Worm (Caenorhabditis elegans) whole organism, L1 larva: ENCODE results near the gene C54E4.12.

ENCODE experiments used
- C04F5.9 ChIP-seq: sonication (generic microtip); optimal IDR thresholded peaks from 2 replicates; lab custom pipeline; 2016; ENCODE audit warnings: missing genetic modification characterization, missing compliant biosample characterization
- C16A3.4 ChIP-seq: fragments of 150-350 bp; optimal IDR thresholded peaks from 2 replicates; lab custom pipeline; 2014; ENCODE audit warnings: missing biosample characterization, missing genetic modification characterization
- C34B4.2 ChIP-seq: sonication (generic microtip); optimal IDR thresholded peaks from 2 replicates; lab custom pipeline; 2017; ENCODE audit warnings: mild to moderate bottlenecking, missing genetic modification characterization, missing compliant biosample characterization
- Y116A8C.19 ChIP-seq: sonication (generic microtip); optimal IDR thresholded peaks from 2 replicates; lab custom pipeline; 2016; ENCODE audit warnings: missing compliant biosample characterization, missing genetic modification characterization, borderline replicate concordance
- aha-1 ChIP-seq: fragments of 150-350 bp; optimal IDR thresholded peaks from 2 replicates; lab custom pipeline; 2014; ENCODE audit warnings: missing biosample characterization, missing genetic modification characterization
- alr-1 ChIP-seq: fragments of 200-800 bp; sonication (Bioruptor generic); optimal IDR thresholded peaks from 2 replicates; lab custom pipeline; 2018; ENCODE audit warnings: borderline replicate concordance, mild to moderate bottlenecking, missing genetic modification characterization, missing compliant biosample characterization
- aly-2 ChIP-seq: fragments of 150-350 bp; optimal IDR thresholded peaks from 2 replicates; lab custom pipeline; 2014; ENCODE audit warnings: missing biosample characterization, missing genetic modification characterization
- ama-1 ChIP-seq: fragments of 150-350 bp; optimal IDR thresholded peaks from 2 replicates; lab custom pipeline; 2014
- blmp-1 ChIP-seq: fragments of 150-350 bp; optimal IDR thresholded peaks from 2 replicates; lab custom pipeline; 2014; ENCODE audit warnings: missing biosample characterization, missing genetic modification characterization
- ceh-63 ChIP-seq: fragments of 200-800 bp; sonication (Bioruptor generic); optimal IDR thresholded peaks from 2 replicates; lab custom pipeline; 2018; ENCODE audit warnings: mild to moderate bottlenecking, missing genetic modification characterization, missing compliant biosample characterization
- ceh-8 ChIP-seq: fragments of 200-800 bp; sonication (Bioruptor generic); optimal IDR thresholded peaks from 2 replicates; lab custom pipeline; 2018; ENCODE audit warnings: mild to moderate bottlenecking, missing genetic modification characterization, moderate library complexity, missing compliant biosample characterization
- ceh-82 ChIP-seq, 3 experiments: fragments of 150-350 bp in 1 of 3; sonication (generic microtip) in 2 of 3; optimal IDR thresholded peaks; 2 replicates each; lab custom pipeline; 2014 to 2017; ENCODE audit warnings: missing biosample characterization in 3 of 3, missing genetic modification characterization in 3 of 3
- ceh-88 ChIP-seq: fragments of 200-800 bp; sonication (Bioruptor generic); IDR thresholded peaks from 2 replicates; pipeline ENCODE4 v1.3.6; 2022; ENCODE audit warnings: missing genetic modification characterization, missing compliant biosample characterization
- ceh-90 ChIP-seq: sonication (generic microtip); optimal IDR thresholded peaks from 2 replicates; lab custom pipeline; 2016; ENCODE audit warnings: missing genetic modification characterization, missing compliant biosample characterization
- dpl-1 ChIP-seq, 3 experiments: fragments of 150-350 bp in 2 of 3; sonication (generic microtip) in 1 of 3; optimal IDR thresholded peaks; 2 replicates each; lab custom pipeline; 2014 to 2017; ENCODE audit warnings: missing biosample characterization in 3 of 3, missing genetic modification characterization in 3 of 3, missing genetic modification reagents in 3 of 3
- efl-1 ChIP-seq, 4 experiments: fragments of 150-350 bp; optimal IDR thresholded peaks in 3 of 4; peaks in 1 of 4; 1 replicate in 1 of 4; 2 replicates in 3 of 4; lab custom pipeline; 2014; ENCODE audit warnings: missing biosample characterization in 2 of 4, missing genetic modification characterization in 2 of 4, missing genetic modification reagents in 2 of 4
- efl-3 ChIP-seq: fragments of 200-800 bp; sonication (Bioruptor generic); optimal IDR thresholded peaks from 2 replicates; lab custom pipeline; 2018; ENCODE audit warnings: mild to moderate bottlenecking, missing genetic modification characterization, missing compliant biosample characterization
- elt-2 ChIP-seq: sonication (generic microtip); optimal IDR thresholded peaks from 2 replicates; lab custom pipeline; 2016; ENCODE audit warnings: missing genetic modification characterization, mild to moderate bottlenecking, inconsistent platforms, missing compliant biosample characterization, missing genetic modification reagents
- elt-3 ChIP-seq, 6 experiments: fragments of 150-350 bp in 1 of 6; sonication (generic microtip); optimal IDR thresholded peaks; 2 replicates each; lab custom pipeline; 2017 to 2018; ENCODE audit warnings: missing biosample characterization in 6 of 6, missing genetic modification characterization in 6 of 6, inconsistent platforms in 1 of 6
- ets-5 ChIP-seq: fragments of 200-800 bp; sonication (Bioruptor generic); IDR thresholded peaks from 2 replicates; pipeline ENCODE4 v1.3.6; 2022; ENCODE audit warnings: missing genetic modification characterization, missing compliant biosample characterization
- fkh-10 ChIP-seq: sonication (generic microtip); optimal IDR thresholded peaks from 2 replicates; lab custom pipeline; 2017; ENCODE audit warnings: missing biosample characterization, missing genetic modification reagents, missing genetic modification characterization
- fkh-8 ChIP-seq: sonication (generic microtip); optimal IDR thresholded peaks from 2 replicates; lab custom pipeline; 2016; ENCODE audit warnings: mild to moderate bottlenecking, missing genetic modification characterization, missing compliant biosample characterization
- fos-1 ChIP-seq: fragments of 150-350 bp; optimal IDR thresholded peaks from 2 replicates; lab custom pipeline; 2014; ENCODE audit warnings: missing biosample characterization, missing genetic modification characterization
- hlh-4 ChIP-seq: sonication (generic microtip); optimal IDR thresholded peaks from 2 replicates; lab custom pipeline; 2016; ENCODE audit warnings: mild to moderate bottlenecking, missing genetic modification characterization, missing compliant biosample characterization
- hpl-2 ChIP-seq: fragments of 150-350 bp; optimal IDR thresholded peaks from 2 replicates; lab custom pipeline; 2014; ENCODE audit warnings: missing biosample characterization, missing genetic modification reagents, missing genetic modification characterization
- lin-14 ChIP-seq: fragments of 200-800 bp; sonication (Bioruptor generic); optimal IDR thresholded peaks from 2 replicates; lab custom pipeline; 2018; ENCODE audit warnings: mild to moderate bottlenecking, missing genetic modification characterization, moderate library complexity, missing compliant biosample characterization
- lin-15B ChIP-seq: fragments of 150-350 bp; sonication (generic microtip); optimal IDR thresholded peaks from 3 replicates; lab custom pipeline; 2014; ENCODE audit warnings: missing biosample characterization, missing genetic modification characterization
- lin-35 ChIP-seq, 2 experiments: fragments of 150-350 bp; optimal IDR thresholded peaks; 2 replicates each; lab custom pipeline; 2014; ENCODE audit warnings: missing biosample characterization in 2 of 2, missing genetic modification characterization in 2 of 2, missing genetic modification reagents in 2 of 2
- lin-39 ChIP-seq: fragments of 150-350 bp; optimal IDR thresholded peaks from 2 replicates; lab custom pipeline; 2014; ENCODE audit warnings: missing biosample characterization, missing genetic modification reagents, missing genetic modification characterization
- lir-3 ChIP-seq: sonication (generic microtip); optimal IDR thresholded peaks from 2 replicates; lab custom pipeline; 2016; ENCODE audit warnings: mild to moderate bottlenecking, missing genetic modification characterization, moderate library complexity, missing compliant biosample characterization; ENCODE audit not compliant: poor library complexity
- mab-9 ChIP-seq: fragments of 200-800 bp; sonication (Bioruptor generic); IDR thresholded peaks from 2 replicates; pipeline ENCODE4 v1.3.6; 2022; ENCODE audit warnings: missing genetic modification reagents, missing genetic modification characterization, missing compliant biosample characterization
- mef-2 ChIP-seq: fragments of 150-350 bp; optimal IDR thresholded peaks from 2 replicates; lab custom pipeline; 2014; ENCODE audit warnings: missing biosample characterization, missing genetic modification characterization
- mep-1 ChIP-seq: fragments of 150-350 bp; optimal IDR thresholded peaks from 2 replicates; lab custom pipeline; 2014; ENCODE audit warnings: missing biosample characterization, missing genetic modification characterization
- nhr-19 ChIP-seq: fragments of 200-800 bp; sonication (Bioruptor generic); conservative IDR thresholded peaks from 2 replicates; pipeline ENCODE4 v1.3.6; 2022; ENCODE audit warnings: missing genetic modification characterization, missing compliant biosample characterization
- nhr-20 ChIP-seq: sonication (generic microtip); optimal IDR thresholded peaks from 2 replicates; lab custom pipeline; 2016; ENCODE audit warnings: mild to moderate bottlenecking, missing genetic modification characterization, missing compliant biosample characterization
- nhr-237 ChIP-seq: fragments of 150-350 bp; optimal IDR thresholded peaks from 2 replicates; lab custom pipeline; 2014; ENCODE audit warnings: missing biosample characterization, missing genetic modification characterization
- nhr-28 ChIP-seq: fragments of 150-350 bp; optimal IDR thresholded peaks from 2 replicates; lab custom pipeline; 2014; ENCODE audit warnings: missing biosample characterization, missing genetic modification characterization
- nhr-47 ChIP-seq: sonication (generic microtip); optimal IDR thresholded peaks from 2 replicates; lab custom pipeline; 2016; ENCODE audit warnings: mild to moderate bottlenecking, missing genetic modification characterization, moderate library complexity, missing compliant biosample characterization
- nhr-76 ChIP-seq: sonication (generic microtip); optimal IDR thresholded peaks from 2 replicates; lab custom pipeline; 2017; ENCODE audit warnings: missing biosample characterization, missing genetic modification characterization
- nhr-77 ChIP-seq: fragments of 150-350 bp; optimal IDR thresholded peaks from 2 replicates; lab custom pipeline; 2014; ENCODE audit warnings: missing biosample characterization, missing genetic modification characterization
- nhr-90 ChIP-seq: sonication (generic microtip); optimal IDR thresholded peaks from 2 replicates; lab custom pipeline; 2016; ENCODE audit warnings: mild to moderate bottlenecking, missing genetic modification characterization, missing compliant biosample characterization; ENCODE audit not compliant: poor library complexity
- pax-3 ChIP-seq: fragments of 200-800 bp; sonication (Bioruptor generic); optimal IDR thresholded peaks from 2 replicates; lab custom pipeline; 2018; ENCODE audit warnings: mild to moderate bottlenecking, missing genetic modification characterization, moderate library complexity, missing compliant biosample characterization
- skn-1 ChIP-seq: fragments of 150-350 bp; optimal IDR thresholded peaks from 2 replicates; lab custom pipeline; 2014; ENCODE audit warnings: missing biosample characterization, missing genetic modification characterization
- sox-4 ChIP-seq: sonication (generic microtip); optimal IDR thresholded peaks from 2 replicates; lab custom pipeline; 2016; ENCODE audit warnings: missing genetic modification characterization, missing compliant biosample characterization
- sup-37 ChIP-seq: fragments of 200-800 bp; sonication (Bioruptor generic); optimal IDR thresholded peaks from 2 replicates; lab custom pipeline; 2018; ENCODE audit warnings: mild to moderate bottlenecking, missing genetic modification characterization, missing compliant biosample characterization
- swsn-7 ChIP-seq: sonication (generic microtip); optimal IDR thresholded peaks from 2 replicates; lab custom pipeline; 2016; ENCODE audit warnings: missing genetic modification characterization, missing compliant biosample characterization
- vab-15 ChIP-seq: sonication (generic microtip); optimal IDR thresholded peaks from 2 replicates; lab custom pipeline; 2017; ENCODE audit warnings: missing genotype, mild to moderate bottlenecking, missing genetic modification characterization, missing compliant biosample characterization
- xbp-1 ChIP-seq: sonication (generic microtip); optimal IDR thresholded peaks from 2 replicates; lab custom pipeline; 2016; ENCODE audit warnings: missing genetic modification characterization, missing compliant biosample characterization
- zip-4 ChIP-seq: fragments of 200-800 bp; sonication (Bioruptor generic); optimal IDR thresholded peaks from 2 replicates; lab custom pipeline; 2018; ENCODE audit warnings: mild to moderate bottlenecking, missing genetic modification characterization, moderate library complexity, missing compliant biosample characterization
- ztf-4 ChIP-seq: fragments of 150-350 bp; optimal IDR thresholded peaks from 2 replicates; lab custom pipeline; 2014; ENCODE audit warnings: missing biosample characterization, missing genetic modification characterization

C54E4.12 gene

DNA sequence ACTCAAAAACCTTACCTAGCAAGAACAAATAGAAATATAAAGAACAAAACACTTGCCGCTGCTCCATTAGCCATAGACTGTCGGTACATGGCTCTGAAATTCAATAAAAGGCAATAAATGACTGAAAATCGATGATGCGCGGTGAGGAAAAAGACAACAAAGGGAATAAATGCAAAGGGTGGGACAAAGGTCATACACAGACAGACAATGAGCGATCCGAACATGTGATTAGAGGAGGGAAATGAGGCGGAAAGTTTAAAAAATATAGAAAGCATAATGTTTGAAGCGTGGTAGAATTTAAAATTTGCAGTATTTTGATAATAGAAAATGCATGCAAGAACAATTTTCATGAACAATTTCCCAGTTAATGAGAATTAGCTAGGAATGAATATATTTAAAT lies at the start of gene C54E4.12:
Gene C54E4.12 (minus strand): TSS at position 101 of the 400 bp plus-strand sequence.
- TF ChIP-seq ceh-90, result no peak
- peak; percentile 12 for TF ChIP-seq blmp-1 (tag; lab: Kevin White, UChicago)
- TF ChIP-seq ceh-88 (GFP tag; lab: Robert Waterston, UW), result no peak
- TF ChIP-seq fkh-8 (tag; lab: Kevin White, UChicago), result no peak
- TF ChIP-seq ceh-82 (tag; optimal IDR thresholded peaks at IDR 0.05; lab: Kevin White, UChicago), result no peak
- TF ChIP-seq efl-1 (optimal IDR thresholded peaks at IDR 0.05; lab: Kevin White, UChicago), result no peak
- TF ChIP-seq efl-1 (GFP tag; optimal IDR thresholded peaks at IDR 0.05 in 1 of 2; lab: Kevin White, UChicago), result peak in 1 of 2 experiments; percentile 65
- no peak for TF ChIP-seq nhr-237 (tag; lab: Kevin White, UChicago)
- no peak for TF ChIP-seq efl-3
- no peak for TF ChIP-seq hlh-4 (tag; lab: Kevin White, UChicago)
- no peak for TF ChIP-seq ceh-8 (GFP tag; lab: Kevin White, UChicago)
- no peak for TF ChIP-seq zip-4

DNA sequence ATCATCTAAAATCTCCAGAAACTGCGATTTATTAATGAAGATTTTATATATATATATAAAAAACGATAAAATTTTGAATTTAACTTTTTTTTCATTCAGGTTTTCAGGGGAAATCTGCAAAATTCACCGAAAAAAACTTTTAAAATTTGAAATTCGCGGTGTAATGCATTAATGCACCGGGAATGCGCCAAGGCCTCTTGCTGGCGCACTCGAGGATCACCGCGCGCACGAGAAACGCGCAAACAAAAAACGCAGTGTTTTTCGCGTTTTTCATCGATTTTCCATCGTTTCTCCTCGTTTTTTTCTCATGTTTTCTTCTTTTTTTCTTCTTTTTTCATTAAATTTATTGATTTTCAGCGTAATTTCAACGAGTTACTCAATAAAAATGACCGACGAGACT lies 37.1 kb upstream of the C54E4.12 start, which contains the start of gene hrpu-2:
Gene hrpu-2 (plus strand): TSS at position 352 of the 400 bp plus-strand sequence.
- TF ChIP-seq nhr-28 (tag; lab: Kevin White, UChicago) (no peak), elt-3 (tag; optimal IDR thresholded peaks at IDR 0.05; lab: Kevin White, UChicago) (peak in 2 of 6 experiments; percentile 54 to 77), zip-4 (peak; percentile 84), ama-1 (lab: Kevin White, UChicago) (peak; percentile 50), swsn-7 (tag; lab: Kevin White, UChicago) (peak; percentile 93), nhr-47 (tag; lab: Kevin White, UChicago) (peak; percentile 95), lin-15B (tag; lab: Kevin White, UChicago) (peak; percentile 75), nhr-90 (tag; lab: Kevin White, UChicago) (peak; percentile 90), mab-9 (GFP tag; lab: Robert Waterston, UW) (peak; percentile 86), alr-1 (no peak), ceh-8 (GFP tag; lab: Kevin White, UChicago) (peak; percentile 91), ets-5 (GFP tag; lab: Robert Waterston, UW) (no peak), blmp-1 (tag; lab: Kevin White, UChicago) (peak; percentile 58), lin-14 (GFP tag; lab: Kevin White, UChicago) (peak; percentile 87), nhr-77 (tag; lab: Kevin White, UChicago) (peak; percentile 65), ceh-63 (GFP tag; lab: Kevin White, UChicago) (no peak), elt-2 (peak; percentile 70), hpl-2 (peak; percentile 64), aly-2 (tag; lab: Kevin White, UChicago) (peak; percentile 85), C16A3.4 (tag; lab: Kevin White, UChicago) (peak; percentile 75), lir-3 (no peak), nhr-19 (GFP tag; lab: Robert Waterston, UW) (peak; percentile 91), C04F5.9 (tag; lab: Kevin White, UChicago) (peak; percentile 73), vab-15 (tag; lab: Kevin White, UChicago) (no peak), aha-1 (tag; lab: Kevin White, UChicago) (peak; percentile 35), xbp-1 (tag; lab: Kevin White, UChicago) (peak; percentile 86), sox-4 (tag; lab: Kevin White, UChicago) (peak; percentile 80), lin-39 (tag; lab: Kevin White, UChicago) (peak; percentile 90), C34B4.2 (tag; lab: Kevin White, UChicago) (no peak), mef-2 (tag; lab: Kevin White, UChicago) (peak; percentile 42), ceh-90 (peak; percentile 67), lin-35 (GFP tag; optimal IDR thresholded peaks at IDR 0.05; lab: Kevin White, UChicago) (peak; percentile 97 to 98), skn-1 (tag; lab: Kevin White, UChicago) (peak; percentile 80), nhr-20 (peak; percentile 83), dpl-1 (GFP tag; optimal IDR thresholded peaks at IDR 0.05; lab: Kevin White, UChicago) (peak; percentile 98), hlh-4 (tag; lab: Kevin White, UChicago) (no peak), fos-1 (tag; lab: Kevin White, UChicago) (peak; percentile 84), sup-37 (GFP tag; lab: Kevin White, UChicago) (peak; percentile 84), fkh-10 (GFP tag; lab: Kevin White, UChicago) (peak; percentile 77), nhr-76 (tag; lab: Kevin White, UChicago) (no peak), Y116A8C.19 (no peak), ztf-4 (tag; lab: Kevin White, UChicago) (peak; percentile 75), mep-1 (tag; lab: Kevin White, UChicago) (peak; percentile 94), pax-3 (peak; percentile 80)
